Fruit fly (Drosophila melanogaster) whole organism, embryonic: Measurements from ENCODE around the gene CG15528.

Experiments used
- CG10462 ChIP-seq: fragments of 200-800 bp; sonication (Bioruptor generic); optimal IDR thresholded peaks from 2 replicates; lab custom pipeline; 2016; ENCODE audit warnings: missing biosample characterization, missing genetic modification characterization
- CG11696 ChIP-seq: fragments of 200-800 bp; sonication (Bioruptor generic); IDR thresholded peaks from 2 replicates; pipeline ENCODE4 v1.3.6; 2022; ENCODE audit warnings: missing biosample characterization, missing genetic modification characterization
- CG12299 ChIP-seq: fragments of 200-800 bp; sonication (Bioruptor generic); optimal IDR thresholded peaks from 2 replicates; lab custom pipeline; 2018; ENCODE audit warnings: missing biosample characterization, mild to moderate bottlenecking, missing genetic modification characterization
- CG13296 ChIP-seq: fragments of 200-800 bp; sonication (Bioruptor generic); optimal IDR thresholded peaks from 3 replicates; lab custom pipeline; 2018; ENCODE audit warnings: missing biosample characterization, mild to moderate bottlenecking, missing genetic modification characterization
- CG14014 ChIP-seq: fragments of 200-800 bp; sonication (Bioruptor generic); IDR thresholded peaks from 2 replicates; pipeline ENCODE4 v1.3.6; 2022; ENCODE audit warnings: missing biosample characterization, missing genetic modification characterization
- CG14667 ChIP-seq: fragments of 200-800 bp; sonication (Bioruptor generic); IDR thresholded peaks from 2 replicates; pipeline ENCODE4 v1.3.6; 2022; ENCODE audit warnings: missing biosample characterization, missing genetic modification characterization
- CG1602 ChIP-seq: fragments of 200-800 bp; sonication (Bioruptor generic); optimal IDR thresholded peaks from 3 replicates; lab custom pipeline; 2016; ENCODE audit warnings: missing biosample characterization, missing genetic modification characterization
- CG30020 ChIP-seq: fragments of 200-800 bp; optimal IDR thresholded peaks from 2 replicates; lab custom pipeline; 2019; ENCODE audit warnings: missing biosample characterization, mild to moderate bottlenecking, missing genetic modification characterization, moderate library complexity
- CG4730 ChIP-seq: fragments of 200-800 bp; sonication (Bioruptor generic); IDR thresholded peaks from 2 replicates; pipeline ENCODE4 v1.3.6; 2022; ENCODE audit warnings: missing biosample characterization, missing genetic modification characterization
- CG6791 ChIP-seq: fragments of 200-800 bp; sonication (Bioruptor generic); IDR thresholded peaks from 3 replicates; pipeline ENCODE4 v1.3.6; 2022; ENCODE audit warnings: missing biosample characterization, missing genetic modification characterization; ENCODE audit not compliant: partially characterized antibody
- CG7963 ChIP-seq: fragments of 200-800 bp; sonication (Bioruptor generic); IDR thresholded peaks from 3 replicates; pipeline ENCODE4 v1.3.6; 2022; ENCODE audit warnings: missing biosample characterization, missing genetic modification characterization; ENCODE audit not compliant: partially characterized antibody
- CG8290 ChIP-seq, 3 experiments: fragments of 200-800 bp; sonication (Bioruptor generic); optimal IDR thresholded peaks; 2 replicates each; lab custom pipeline; 2016 to 2019; ENCODE audit warnings: missing biosample characterization in 3 of 3, missing genetic modification characterization in 3 of 3, mild to moderate bottlenecking in 2 of 3, moderate library complexity in 1 of 3
- Dbx ChIP-seq: fragments of 200-800 bp; sonication (Bioruptor generic); IDR thresholded peaks from 3 replicates; pipeline ENCODE4 v1.3.6; 2022; ENCODE audit warnings: missing biosample characterization, missing genetic modification characterization
- Dip3 ChIP-seq: fragments of 200-800 bp; sonication (Bioruptor generic); optimal IDR thresholded peaks from 3 replicates; lab custom pipeline; 2016; ENCODE audit warnings: missing biosample characterization, missing genetic modification characterization
- Dref ChIP-seq: fragments of 200-800 bp; sonication (Bioruptor generic); IDR thresholded peaks from 2 replicates; pipeline ENCODE4 v1.3.6; 2022; ENCODE audit warnings: missing biosample characterization, missing genetic modification characterization
- Fer2 ChIP-seq: fragments of 200-800 bp; sonication (Bioruptor generic); optimal IDR thresholded peaks from 2 replicates; lab custom pipeline; 2018; ENCODE audit warnings: missing biosample characterization, mild to moderate bottlenecking, missing genetic modification characterization, moderate library complexity
- HLH4C ChIP-seq: fragments of 200-800 bp; sonication (Bioruptor generic); IDR thresholded peaks from 3 replicates; pipeline ENCODE4 v1.3.6; 2022; ENCODE audit warnings: missing biosample characterization, missing genetic modification characterization; ENCODE audit not compliant: partially characterized antibody
- Lhr ChIP-seq: fragments of 200-800 bp; sonication (Bioruptor generic); optimal IDR thresholded peaks from 3 replicates; lab custom pipeline; 2017; ENCODE audit warnings: mild to moderate bottlenecking, missing biosample characterization, missing genetic modification reagents, missing genetic modification characterization
- MBD-R2 ChIP-seq: fragments of 200-800 bp; sonication (Bioruptor generic); IDR thresholded peaks from 2 replicates; pipeline ENCODE4 v1.3.6; 2022; ENCODE audit warnings: missing biosample characterization, missing genetic modification characterization
- Nf-YC ChIP-seq: fragments of 200-800 bp; optimal IDR thresholded peaks from 3 replicates; lab custom pipeline; 2019; ENCODE audit warnings: missing biosample characterization, mild to moderate bottlenecking, missing genetic modification characterization, moderate library complexity
- Side ChIP-seq: fragments of 200-800 bp; sonication (Bioruptor generic); optimal IDR thresholded peaks from 2 replicates; lab custom pipeline; 2016; ENCODE audit warnings: missing biosample characterization, missing genetic modification characterization
- Xbp1 ChIP-seq: fragments of 200-800 bp; sonication (Bioruptor generic); optimal IDR thresholded peaks from 3 replicates; lab custom pipeline; 2016; ENCODE audit warnings: missing biosample characterization, mild to moderate bottlenecking, missing genetic modification characterization
- YL-1 ChIP-seq: fragments of 200-800 bp; sonication (Bioruptor generic); optimal IDR thresholded peaks from 3 replicates; lab custom pipeline; 2017; ENCODE audit warnings: missing biosample characterization, mild to moderate bottlenecking, missing genetic modification characterization
- abd-A ChIP-seq: fragments of 200-800 bp; sonication (Bioruptor generic); optimal IDR thresholded peaks from 3 replicates; lab custom pipeline; 2019; ENCODE audit warnings: missing biosample characterization, mild to moderate bottlenecking, missing genetic modification characterization, moderate library complexity
- amos ChIP-seq: fragments of 200-800 bp; sonication (Bioruptor generic); IDR thresholded peaks from 2 replicates; pipeline ENCODE4 v1.3.6; 2022; ENCODE audit warnings: missing biosample characterization, missing genetic modification characterization; ENCODE audit not compliant: partially characterized antibody
- bcd ChIP-seq: fragments of 200-800 bp; sonication (Bioruptor generic); optimal IDR thresholded peaks from 2 replicates; lab custom pipeline; 2017; ENCODE audit warnings: missing biosample characterization, mild to moderate bottlenecking, missing genetic modification characterization
- bsh ChIP-seq, 2 experiments: fragments of 200-800 bp; sonication (Bioruptor generic); optimal IDR thresholded peaks; 2 replicates each; lab custom pipeline; 2017 to 2018; ENCODE audit warnings: mild to moderate bottlenecking in 2 of 2, missing biosample characterization in 2 of 2, missing genetic modification characterization in 2 of 2, moderate library complexity in 1 of 2
- caup ChIP-seq: fragments of 200-800 bp; sonication (Bioruptor generic); optimal IDR thresholded peaks from 3 replicates; lab custom pipeline; 2017; ENCODE audit warnings: missing biosample characterization, mild to moderate bottlenecking, missing genetic modification characterization, moderate library complexity; ENCODE audit not compliant: severe bottlenecking
- chinmo ChIP-seq: fragments of 200-800 bp; sonication (Bioruptor generic); IDR thresholded peaks from 4 replicates; pipeline ENCODE4 v1.3.6; 2022; ENCODE audit warnings: missing biosample characterization, missing genetic modification characterization; ENCODE audit not compliant: partially characterized antibody
- chm ChIP-seq: fragments of 200-800 bp; sonication (Bioruptor generic); IDR thresholded peaks from 2 replicates; pipeline ENCODE4 v1.3.6; 2022; ENCODE audit warnings: missing biosample characterization, missing genetic modification characterization
- eve ChIP-seq, 2 experiments: fragments of >200 bp; optimal IDR thresholded peaks; 2 replicates each; lab custom pipeline; 2017; ENCODE audit warnings: missing biosample characterization in 2 of 2, missing genetic modification characterization in 2 of 2
- fd102C ChIP-seq: fragments of 200-800 bp; sonication (Bioruptor generic); optimal IDR thresholded peaks from 2 replicates; lab custom pipeline; 2018; ENCODE audit warnings: missing biosample characterization, mild to moderate bottlenecking, missing genetic modification characterization, moderate library complexity
- grn ChIP-seq: fragments of 200-800 bp; sonication (Bioruptor generic); optimal IDR thresholded peaks from 3 replicates; lab custom pipeline; 2017; ENCODE audit warnings: missing biosample characterization, missing genetic modification characterization
- gt ChIP-seq: fragments of 200-800 bp; sonication (Bioruptor generic); IDR thresholded peaks from 2 replicates; pipeline ENCODE4 v1.3.6; 2022; ENCODE audit warnings: missing biosample characterization, missing genetic modification characterization
- inv ChIP-seq: fragments of 200-800 bp; sonication (Bioruptor generic); IDR thresholded peaks from 2 replicates; pipeline ENCODE4 v1.3.6; 2022; ENCODE audit warnings: missing biosample characterization, missing genetic modification characterization; ENCODE audit not compliant: partially characterized antibody
- jigr1 ChIP-seq: fragments of 200-800 bp; sonication (Bioruptor generic); IDR thresholded peaks from 3 replicates; pipeline ENCODE4 v1.3.6; 2022; ENCODE audit warnings: missing biosample characterization, missing genetic modification characterization
- knrl ChIP-seq: fragments of 200-800 bp; sonication (Bioruptor generic); IDR thresholded peaks from 3 replicates; pipeline ENCODE4 v1.3.6; 2022; ENCODE audit warnings: missing biosample characterization, missing genetic modification characterization; ENCODE audit not compliant: partially characterized antibody
- lmd ChIP-seq: fragments of 200-800 bp; sonication (Bioruptor generic); IDR thresholded peaks from 2 replicates; pipeline ENCODE4 v1.3.6; 2022; ENCODE audit warnings: missing biosample characterization, missing genetic modification characterization
- lola ChIP-seq, 3 experiments: fragments of >200 bp in 2 of 3; fragments of 200-800 bp in 1 of 3; sonication (Bioruptor generic) in 1 of 3; optimal IDR thresholded peaks; 2 replicates each; lab custom pipeline; 2017 to 2019; ENCODE audit warnings: missing biosample characterization in 3 of 3, missing genetic modification characterization in 3 of 3, mild to moderate bottlenecking in 1 of 3, moderate library complexity in 1 of 3
- nerfin-1 ChIP-seq: fragments of 200-800 bp; sonication (Bioruptor generic); optimal IDR thresholded peaks from 3 replicates; lab custom pipeline; 2019; ENCODE audit warnings: missing biosample characterization, mild to moderate bottlenecking, missing genetic modification characterization, moderate library complexity
- nmo ChIP-seq: fragments of 200-800 bp; sonication (Bioruptor generic); optimal IDR thresholded peaks from 2 replicates; lab custom pipeline; 2018; ENCODE audit warnings: missing biosample characterization, mild to moderate bottlenecking, missing genetic modification characterization, moderate library complexity
- phol ChIP-seq: fragments of 200-800 bp; sonication (Bioruptor generic); optimal IDR thresholded peaks from 3 replicates; lab custom pipeline; 2018; ENCODE audit warnings: missing biosample characterization, mild to moderate bottlenecking, missing genetic modification characterization, moderate library complexity
- scrt ChIP-seq: fragments of 200-800 bp; sonication (Bioruptor generic); optimal IDR thresholded peaks from 2 replicates; lab custom pipeline; 2018; ENCODE audit warnings: missing biosample characterization, mild to moderate bottlenecking, missing genetic modification characterization, moderate library complexity
- sim ChIP-seq: fragments of 200-800 bp; sonication (Bioruptor generic); IDR thresholded peaks from 2 replicates; pipeline ENCODE4 v1.3.6; 2022; ENCODE audit warnings: missing biosample characterization, missing genetic modification characterization
- slou ChIP-seq: fragments of 200-800 bp; sonication (Bioruptor generic); optimal IDR thresholded peaks from 3 replicates; lab custom pipeline; 2016; ENCODE audit warnings: missing biosample characterization, missing genetic modification characterization
- sr ChIP-seq: fragments of 200-800 bp; sonication (Bioruptor generic); IDR thresholded peaks from 3 replicates; pipeline ENCODE4 v1.3.6; 2022; ENCODE audit warnings: missing biosample characterization, missing genetic modification characterization
- trh ChIP-seq: fragments of 200-800 bp; sonication (Bioruptor generic); optimal IDR thresholded peaks from 2 replicates; lab custom pipeline; 2016; ENCODE audit warnings: missing biosample characterization, missing genetic modification characterization
- zen ChIP-seq: fragments of 200-800 bp; sonication (Bioruptor generic); optimal IDR thresholded peaks from 3 replicates; lab custom pipeline; 2018; ENCODE audit warnings: missing biosample characterization, mild to moderate bottlenecking, missing genetic modification characterization, moderate library complexity

The CG15528 gene

DNA sequence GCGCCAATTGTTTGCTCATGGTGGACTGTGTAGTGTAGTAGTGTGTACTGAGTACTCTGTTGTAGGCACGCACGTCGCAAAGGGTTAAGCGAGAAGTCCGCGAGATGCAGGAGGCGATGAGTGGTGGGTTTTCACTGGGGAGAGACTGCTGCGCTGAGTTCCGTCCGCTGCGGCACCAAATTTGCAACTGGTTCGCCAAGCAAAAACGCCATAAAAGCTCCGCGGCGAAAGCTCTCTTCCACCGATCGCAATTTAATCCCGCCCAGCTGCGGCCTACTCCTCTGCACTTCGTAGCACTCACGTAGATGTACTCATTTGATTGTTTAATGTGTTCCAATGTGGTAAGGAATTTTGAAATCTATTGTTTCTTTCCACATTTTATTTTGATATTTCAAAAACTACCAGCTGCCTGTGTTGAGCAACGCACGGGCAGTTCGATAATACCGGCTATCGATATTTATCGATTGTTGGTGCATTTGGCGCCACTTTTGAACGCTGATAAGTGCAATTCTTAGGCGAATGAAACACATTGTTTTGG, 36.9 kb downstream of the CG15528 start, which contains the start of gene CG7920 (continued):
- TF ChIP-seq Side (GFP tag; lab: Kevin White, UChicago) (no peak), lola (GFP tag; optimal IDR thresholded peaks at IDR 0.05; lab: Kevin White, UChicago) (no peak), Fer2 (tag; lab: Kevin White, UChicago) (no peak), CG13296 (GFP tag; lab: Kevin White, UChicago) (peak; percentile 48), gt (GFP tag; lab: Robert Waterston, UW) (no peak), bsh (GFP tag; optimal IDR thresholded peaks at IDR 0.05; lab: Kevin White, UChicago) (peak in 1 of 2 experiments; percentile 14), Dip3 (GFP tag; lab: Kevin White, UChicago) (no peak), chm (GFP tag; lab: Robert Waterston, UW) (peak; percentile 22; the same call in 1 of the 2 replicates), Nf-YC (tag; lab: Kevin White, UChicago) (peak; percentile 41), Dref (GFP tag; lab: Robert Waterston, UW) (peak; percentile 91), CG30020 (tag; lab: Kevin White, UChicago) (no peak), nmo (peak; percentile 1), CG14667 (GFP tag; lab: Robert Waterston, UW) (no peak), CG6791 (GFP tag; lab: Robert Waterston, UW) (peak; percentile 73), sim (GFP tag; lab: Robert Waterston, UW) (no peak), CG10462 (GFP tag; lab: Kevin White, UChicago) (no peak), chinmo (GFP tag; lab: Robert Waterston, UW) (peak; percentile 76; the same call in 2 of the 4 replicates), YL-1 (peak; percentile 55), grn (GFP tag; lab: Kevin White, UChicago) (no peak), CG4730 (GFP tag; lab: Robert Waterston, UW) (no peak), CG8290 (GFP tag; optimal IDR thresholded peaks at IDR 0.05; lab: Kevin White, UChicago) (peak; percentile 2), CG8290 (tag; optimal IDR thresholded peaks at IDR 0.05; lab: Kevin White, UChicago) (peak in 1 of 2 experiments; percentile 46), Dbx (GFP tag; lab: Robert Waterston, UW) (no peak), nerfin-1 (tag; lab: Kevin White, UChicago) (peak; percentile 2), slou (no peak), zen (tag; lab: Kevin White, UChicago) (no peak), eve (GFP tag; optimal IDR thresholded peaks at IDR 0.05; lab: Kevin White, UChicago) (no peak), HLH4C (GFP tag; lab: Robert Waterston, UW) (peak; percentile 71), lmd (GFP tag; lab: Robert Waterston, UW) (no peak), amos (GFP tag; lab: Robert Waterston, UW) (peak; percentile 81), CG11696 (no peak), jigr1 (GFP tag; lab: Robert Waterston, UW) (no peak), phol (peak; percentile 56), MBD-R2 (GFP tag; lab: Robert Waterston, UW) (peak; percentile 29; the same call in 1 of the 2 replicates), fd102C (GFP tag; lab: Kevin White, UChicago) (no peak), CG7963 (GFP tag; lab: Robert Waterston, UW) (peak; percentile 30; the same call in 1 of the 3 replicates), CG1602 (GFP tag; lab: Kevin White, UChicago) (no peak), bcd (GFP tag; lab: Kevin White, UChicago) (no peak), inv (GFP tag; lab: Robert Waterston, UW) (peak; percentile 46; the same call in 1 of the 2 replicates), knrl (GFP tag; lab: Robert Waterston, UW) (peak; percentile 76), CG14014 (GFP tag; lab: Robert Waterston, UW) (no peak), scrt (GFP tag; lab: Kevin White, UChicago) (peak; percentile 47), sr (no peak), abd-A (peak; percentile 37), CG12299 (tag; lab: Kevin White, UChicago) (peak; percentile 1), Xbp1 (peak; percentile 19), trh (GFP tag; lab: Kevin White, UChicago) (no peak), Lhr (GFP tag; lab: Kevin White, UChicago) (peak; percentile 30), caup (GFP tag; lab: Kevin White, UChicago) (peak; percentile 52)
- TF ChIP-seq, all 482 proteins: peak for 156
